Worm (Caenorhabditis elegans) whole organism, early embryonic: ENCODE data around the gene lag-1.

Experiments used
- B0310.2 ChIP-seq: sonication (generic microtip); optimal IDR thresholded peaks from 2 replicates; lab custom pipeline; 2016; ENCODE audit warnings: mild to moderate bottlenecking, missing genetic modification characterization, missing compliant biosample characterization
- aly-1 ChIP-seq: sonication (generic microtip); optimal IDR thresholded peaks from 2 replicates; lab custom pipeline; 2016; ENCODE audit warnings: missing genetic modification characterization, missing compliant biosample characterization
- ama-1 ChIP-seq: fragments of 150-350 bp; optimal IDR thresholded peaks from 2 replicates; lab custom pipeline; 2014
- ceh-13 ChIP-seq: fragments of 200-800 bp; sonication (Bioruptor generic); optimal IDR thresholded peaks from 2 replicates; lab custom pipeline; 2018; ENCODE audit warnings: mild to moderate bottlenecking, missing genetic modification characterization, missing compliant biosample characterization
- ceh-36 ChIP-seq: sonication (generic microtip); optimal IDR thresholded peaks from 2 replicates; lab custom pipeline; 2016; ENCODE audit warnings: missing genetic modification characterization, inconsistent platforms, missing compliant biosample characterization
- ets-7 ChIP-seq: sonication (generic microtip); optimal IDR thresholded peaks from 2 replicates; lab custom pipeline; 2016; ENCODE audit warnings: missing genotype, missing genetic modification characterization, missing compliant biosample characterization
- flt-1 ChIP-seq: fragments of 200-800 bp; sonication (Bioruptor generic); IDR thresholded peaks from 2 replicates; pipeline ENCODE4 v1.3.6; 2022; ENCODE audit warnings: missing genetic modification characterization, missing compliant biosample characterization
- hmbx-1 ChIP-seq: sonication (generic microtip); optimal IDR thresholded peaks from 2 replicates; lab custom pipeline; 2016; ENCODE audit warnings: mild to moderate bottlenecking, missing genetic modification characterization, missing compliant biosample characterization
- pes-1 ChIP-seq: fragments of 200-800 bp; sonication (Bioruptor generic); IDR thresholded peaks from 2 replicates; pipeline ENCODE4 v1.3.6; 2022; ENCODE audit warnings: missing genetic modification reagents, missing genetic modification characterization, missing compliant biosample characterization
- scrt-1 ChIP-seq: fragments of 200-800 bp; sonication (Bioruptor generic); IDR thresholded peaks from 2 replicates; pipeline ENCODE4 v1.3.6; 2022; ENCODE audit warnings: missing genetic modification characterization, missing compliant biosample characterization
- tbx-37 ChIP-seq: fragments of 200-800 bp; sonication (Bioruptor generic); conservative IDR thresholded peaks from 2 replicates; pipeline ENCODE4 v1.3.6; 2022; ENCODE audit warnings: missing genetic modification reagents, missing genetic modification characterization, missing compliant biosample characterization

DNA sequence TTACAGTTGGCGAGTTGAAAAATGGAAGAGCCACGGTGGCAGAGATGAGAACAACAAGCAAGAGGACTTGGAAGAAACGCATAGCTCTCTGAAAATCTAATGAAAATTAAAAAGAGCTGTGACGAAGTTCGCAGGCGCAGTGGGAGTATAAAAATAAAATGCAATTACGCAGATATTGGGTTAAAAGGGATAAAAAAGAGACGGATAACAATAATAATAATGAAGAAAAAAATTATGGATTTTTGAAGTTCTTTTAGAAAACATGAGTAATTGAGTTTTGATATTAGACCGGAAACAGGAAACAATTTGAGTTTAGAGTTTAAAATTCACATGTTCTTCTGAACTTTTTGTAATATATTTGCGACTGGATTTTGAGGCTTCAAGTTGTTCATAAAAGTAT lies 17.1 kb downstream of the lag-1 start, which contains the start of gene M03D4.3:
- no peak for TF ChIP-seq ama-1 (lab: Kevin White, UChicago)
- no peak for TF ChIP-seq ets-7 (tag; lab: Kevin White, UChicago)
- no peak for TF ChIP-seq pes-1
- TF ChIP-seq hmbx-1 (tag; lab: Kevin White, UChicago), result no peak
- TF ChIP-seq tbx-37 (GFP tag; lab: Robert Waterston, UW), result no peak
- TF ChIP-seq ceh-13 (GFP tag; lab: Kevin White, UChicago), result no peak
- TF ChIP-seq ceh-36 (tag; lab: Kevin White, UChicago), result no peak
- TF ChIP-seq flt-1 (GFP tag; lab: Robert Waterston, UW), result no peak
- no peak for TF ChIP-seq B0310.2 (tag; lab: Kevin White, UChicago)
- no peak for TF ChIP-seq scrt-1 (GFP tag; lab: Robert Waterston, UW)
- no peak for TF ChIP-seq aly-1 (tag; lab: Kevin White, UChicago)
